Worm (Caenorhabditis elegans): ENCODE results near the gene gba-4.

DNA sequence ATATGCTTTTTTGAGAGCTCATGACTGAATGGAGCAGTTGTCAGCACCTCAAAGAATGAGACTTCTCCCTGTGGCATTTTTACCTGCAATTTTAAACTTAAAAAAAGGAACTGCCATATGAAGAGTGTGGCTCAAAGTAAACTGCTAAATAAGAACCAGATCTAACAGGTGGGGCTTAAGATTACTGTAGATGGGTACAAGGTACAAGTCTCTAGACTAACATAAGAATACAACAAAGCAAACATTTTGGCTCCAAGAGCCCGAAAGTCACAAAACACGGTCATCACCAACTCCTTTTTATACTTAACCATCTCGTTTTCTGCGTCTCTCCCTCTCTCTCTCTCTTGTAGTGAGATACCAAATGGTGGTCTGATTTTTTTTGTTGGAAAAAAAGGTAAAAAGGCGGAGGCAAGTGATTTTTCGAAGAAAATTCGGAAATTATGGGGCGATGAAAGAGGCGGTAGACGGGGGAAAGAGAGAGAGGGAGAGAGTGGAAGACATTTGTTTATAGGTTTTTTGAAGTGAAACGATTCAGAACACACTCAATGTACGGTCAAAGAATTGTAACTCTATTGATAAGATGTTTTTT is 37.9 kb upstream of the gba-4 start, which contains the start of gene elo-6:
- TF ChIP-seq jun-1 (tag; optimal IDR thresholded peaks at IDR 0.05) (no peak), nhr-42 (GFP tag; IDR thresholded peaks at IDR 0.05) (no peak), tag-97 (GFP tag; IDR thresholded peaks at IDR 0.05) (no peak), ceh-44 (GFP tag; IDR thresholded peaks at IDR 0.05) (no peak), F49E8.2 (tag; optimal IDR thresholded peaks at IDR 0.05; ENCODE audit: borderline replicate concordance) (no peak), egl-27 (tag; optimal IDR thresholded peaks at IDR 0.05) (no peak), R02D3.7 (tag; optimal IDR thresholded peaks at IDR 0.05) (no peak), D1046.2 (GFP tag; IDR thresholded peaks at IDR 0.05) (no peak), lin-13 (GFP tag; optimal IDR thresholded peaks at IDR 0.05) (no peak), hlh-30 (tag; optimal IDR thresholded peaks at IDR 0.05; ENCODE audit: insufficient read depth) (peak; percentile 4), nhr-11 (tag; optimal IDR thresholded peaks at IDR 0.05) (no peak), unc-39 (tag; optimal IDR thresholded peaks at IDR 0.05) (no peak), lsy-2 (tag; optimal IDR thresholded peaks at IDR 0.05) (peak in 1 of 2 experiments; percentile 45), fos-1 (tag; optimal IDR thresholded peaks at IDR 0.05) (no peak)

Data from whole organism, L4 larva.